Fruit fly (Drosophila melanogaster): Measurements from ENCODE around the gene nis.
A peak's percentile ranks its signal among the peaks of the same experiment; 100 is the strongest.

The nis gene

DNA sequence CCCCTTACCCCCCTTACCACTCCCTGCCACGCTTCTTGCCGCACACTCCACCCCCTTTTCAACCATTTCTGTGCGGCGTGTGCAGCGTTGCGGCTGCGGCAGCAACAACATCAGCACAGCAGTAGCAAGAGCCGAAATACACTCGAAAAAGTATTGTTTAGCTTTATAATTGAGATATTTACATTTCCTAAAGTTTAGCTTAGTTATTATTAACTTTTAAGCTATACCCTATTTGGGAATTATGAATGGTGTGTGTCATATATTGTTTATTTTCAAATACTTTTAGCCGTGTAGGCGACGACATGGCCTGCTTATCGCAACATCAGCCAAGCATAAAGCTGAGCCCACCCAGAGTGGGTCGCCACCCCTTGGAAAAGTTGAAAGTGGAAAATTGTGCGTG is 28.8 kb upstream of the nis start (continued):
- TF ChIP-seq zfh2 (GFP tag; optimal IDR thresholded peaks at IDR 0.05) (peak; percentile 20), Abd-B (GFP tag; optimal IDR thresholded peaks at IDR 0.05) (peak; percentile 20), jumu (GFP tag; optimal IDR thresholded peaks at IDR 0.05) (peak; percentile 60), MBD-R2 (GFP tag; IDR thresholded peaks at IDR 0.05) (peak; percentile 40; the same call in 1 of the 2 replicates), lola (GFP tag; optimal IDR thresholded peaks at IDR 0.05) (peak in 1 of 3 experiments; percentile 21), CG10565 (GFP tag; optimal IDR thresholded peaks at IDR 0.05) (no peak), CG8388 (GFP tag; optimal IDR thresholded peaks at IDR 0.05) (peak; percentile 53), CG3281 (GFP tag; optimal IDR thresholded peaks at IDR 0.05) (peak; percentile 56), Lim3 (GFP tag; IDR thresholded peaks at IDR 0.05) (no peak), Hr78 (GFP tag; optimal IDR thresholded peaks at IDR 0.05) (no peak), CG42726 (GFP tag; IDR thresholded peaks at IDR 0.05; ENCODE audit: partially characterized antibody) (no peak), ro (GFP tag; IDR thresholded peaks at IDR 0.05) (0 out of 2 replicates have a peak, but pooled peaks have one; percentile 19), luna (GFP tag; optimal IDR thresholded peaks at IDR 0.05) (no peak), abd-A (tag; optimal IDR thresholded peaks at IDR 0.05) (peak; percentile 26), Jarid2 (GFP tag; optimal IDR thresholded peaks at IDR 0.05) (peak; percentile 3), sug (tag; optimal IDR thresholded peaks at IDR 0.05) (no peak), NfI (GFP tag; optimal IDR thresholded peaks at IDR 0.05) (peak; percentile 37), CG12744 (GFP tag; optimal IDR thresholded peaks at IDR 0.05) (peak; percentile 11), az2 (GFP tag; optimal IDR thresholded peaks at IDR 0.05) (peak; percentile 58), CG33557 (GFP tag; optimal IDR thresholded peaks at IDR 0.05) (no peak), sd (tag; optimal IDR thresholded peaks at IDR 0.05) (peak; percentile 19), Bgb (GFP tag; IDR thresholded peaks at IDR 0.05; ENCODE audit: partially characterized antibody) (no peak), CG7556 (GFP tag; optimal IDR thresholded peaks at IDR 0.05) (peak; percentile 82), CG2202 (tag; optimal IDR thresholded peaks at IDR 0.05) (no peak), HLH54F (GFP tag; optimal IDR thresholded peaks at IDR 0.05) (peak; percentile 32), seq (GFP tag; IDR thresholded peaks at IDR 0.05) (peak; percentile 62; the same call in 1 of the 2 replicates), crc (GFP tag; optimal IDR thresholded peaks at IDR 0.05) (peak; percentile 14), CG17829 (tag; optimal IDR thresholded peaks at IDR 0.05) (peak; percentile 52), CHES-1-like (GFP tag; optimal IDR thresholded peaks at IDR 0.05) (peak; percentile 17), tio (GFP tag; optimal IDR thresholded peaks at IDR 0.05) (peak; percentile 42), tx (GFP tag; optimal IDR thresholded peaks at IDR 0.05) (peak; percentile 23), Gug (GFP tag; IDR thresholded peaks at IDR 0.05) (peak; percentile 50; the same call in 2 of the 4 replicates), sens-2 (GFP tag; IDR thresholded peaks at IDR 0.05) (0 out of 2 replicates have a peak, but pooled peaks have one; percentile 37), ab (GFP tag; optimal IDR thresholded peaks at IDR 0.05) (no peak), Fer1 (GFP tag; optimal IDR thresholded peaks at IDR 0.05) (peak; percentile 85), CG1603 (tag; optimal IDR thresholded peaks at IDR 0.05) (peak; percentile 77), Tbp (GFP tag; optimal IDR thresholded peaks at IDR 0.05) (no peak), pb (GFP tag; optimal IDR thresholded peaks at IDR 0.05) (no peak), CG10979 (tag; optimal IDR thresholded peaks at IDR 0.05) (peak; percentile 70), Mrtf (GFP tag; IDR thresholded peaks at IDR 0.05) (peak; percentile 60; the same call in 1 of the 3 replicates), CG17361 (GFP tag; IDR thresholded peaks at IDR 0.05) (peak; percentile 59; the same call in 2 of the 3 replicates), C15 (GFP tag; IDR thresholded peaks at IDR 0.05) (no peak), nmo (GFP tag; optimal IDR thresholded peaks at IDR 0.05) (peak; percentile 68), jigr1 (GFP tag; IDR thresholded peaks at IDR 0.05) (no peak), dmrt99B (tag; optimal IDR thresholded peaks at IDR 0.05) (peak; percentile 79), onecut (GFP tag; IDR thresholded peaks at IDR 0.05) (peak; percentile 55), Hr3 (GFP tag; optimal IDR thresholded peaks at IDR 0.05) (peak; percentile 56), bsh (GFP tag; optimal IDR thresholded peaks at IDR 0.05) (peak in 1 of 2 experiments; percentile 79), Neu2 (GFP tag; optimal IDR thresholded peaks at IDR 0.05; ENCODE audit: borderline replicate concordance) (no peak), bigmax (GFP tag; optimal IDR thresholded peaks at IDR 0.05) (no peak)
